Fruit fly (Drosophila melanogaster) whole organism, embryonic: ENCODE results near the gene asp.

Experiments used
- Asciz ChIP-seq: fragments of 200-800 bp; sonication (Bioruptor generic); optimal IDR thresholded peaks from 2 replicates; lab custom pipeline; 2017; ENCODE audit warnings: missing biosample characterization, mild to moderate bottlenecking, missing genetic modification characterization, missing genetic modification reagents
- BEAF-32 ChIP-seq: fragments of 200-800 bp; sonication (Bioruptor generic); optimal IDR thresholded peaks from 3 replicates; lab custom pipeline; 2017; ENCODE audit warnings: missing biosample characterization, missing genetic modification characterization, mild to moderate bottlenecking, moderate library complexity, missing genetic modification reagents
- Blimp-1 ChIP-seq: fragments of 200-800 bp; sonication (Bioruptor generic); optimal IDR thresholded peaks from 3 replicates; lab custom pipeline; 2018; ENCODE audit warnings: missing biosample characterization, missing genetic modification characterization, mild to moderate bottlenecking, moderate library complexity, missing genetic modification reagents
- CG12155 ChIP-seq: fragments of 200-800 bp; sonication (Bioruptor generic); optimal IDR thresholded peaks from 3 replicates; lab custom pipeline; 2016; ENCODE audit warnings: missing biosample characterization, missing genetic modification characterization
- CG12659 ChIP-seq: fragments of 200-800 bp; sonication (Bioruptor generic); optimal IDR thresholded peaks from 3 replicates; lab custom pipeline; 2017; ENCODE audit warnings: mild to moderate bottlenecking, missing biosample characterization, missing genetic modification reagents, missing genetic modification characterization
- CG13894 ChIP-seq: fragments of 200-800 bp; sonication (Bioruptor generic); optimal IDR thresholded peaks from 3 replicates; lab custom pipeline; 2018; ENCODE audit warnings: missing biosample characterization, mild to moderate bottlenecking, missing genetic modification characterization, moderate library complexity
- CG1603 ChIP-seq: fragments of 200-800 bp; sonication (Bioruptor generic); optimal IDR thresholded peaks from 2 replicates; lab custom pipeline; 2019; ENCODE audit warnings: missing biosample characterization, mild to moderate bottlenecking, missing genetic modification characterization, moderate library complexity
- CG2875 ChIP-seq: fragments of 200-800 bp; sonication (Bioruptor generic); optimal IDR thresholded peaks from 2 replicates; lab custom pipeline; 2017; ENCODE audit warnings: missing biosample characterization, mild to moderate bottlenecking, missing genetic modification characterization, missing genetic modification reagents
- CG30431 ChIP-seq: fragments of 200-800 bp; sonication (Bioruptor generic); optimal IDR thresholded peaks from 2 replicates; lab custom pipeline; 2017; ENCODE audit warnings: missing biosample characterization, missing genetic modification characterization
- CG4820 ChIP-seq: fragments of 200-800 bp; sonication (Bioruptor generic); optimal IDR thresholded peaks from 3 replicates; lab custom pipeline; 2016; ENCODE audit warnings: missing biosample characterization, missing genetic modification characterization
- CG5180 ChIP-seq: fragments of 200-800 bp; sonication (Bioruptor generic); optimal IDR thresholded peaks from 3 replicates; lab custom pipeline; 2017; ENCODE audit warnings: missing biosample characterization, missing genetic modification characterization, mild to moderate bottlenecking, moderate library complexity, missing genetic modification reagents
- CTCF ChIP-seq: fragments of 200-800 bp; sonication (Bioruptor generic); optimal IDR thresholded peaks from 2 replicates; lab custom pipeline; 2017; ENCODE audit warnings: missing biosample characterization, mild to moderate bottlenecking, missing genetic modification characterization, moderate library complexity
- Camta ChIP-seq: fragments of 200-800 bp; sonication (Bioruptor generic); optimal IDR thresholded peaks from 2 replicates; lab custom pipeline; 2016; ENCODE audit warnings: missing biosample characterization, missing genetic modification characterization
- CkIIα-i1 ChIP-seq: fragments of 200-800 bp; sonication (Bioruptor generic); IDR thresholded peaks from 2 replicates; pipeline ENCODE4 v1.3.6; 2022; ENCODE audit warnings: missing biosample characterization, missing genetic modification characterization
- D ChIP-seq, 2 experiments: fragments of 200-800 bp in 1 of 2; fragments of >200 bp in 1 of 2; sonication (Bioruptor generic) in 1 of 2; optimal IDR thresholded peaks; 2 replicates in 1 of 2; 3 replicates in 1 of 2; lab custom pipeline; 2017; ENCODE audit warnings: mild to moderate bottlenecking in 1 of 2, missing biosample characterization in 1 of 2, missing genetic modification characterization in 1 of 2, missing genetic modification reagents in 1 of 2
- Ets65A ChIP-seq: fragments of 200-800 bp; sonication (Bioruptor generic); peaks from one replicate; lab custom pipeline; 2016; ENCODE audit warnings: missing biosample characterization, missing genetic modification characterization
- HLH3B ChIP-seq: fragments of 200-800 bp; sonication (Bioruptor generic); IDR thresholded peaks from 2 replicates; pipeline ENCODE4 v1.3.6; 2022; ENCODE audit warnings: missing biosample characterization, missing genetic modification characterization
- Hr39 ChIP-seq: fragments of >200 bp; optimal IDR thresholded peaks from 2 replicates; lab custom pipeline; 2017
- Med ChIP-seq: fragments of 200-800 bp; sonication (Bioruptor generic); peaks from one replicate; lab custom pipeline; 2016; ENCODE audit warnings: missing biosample characterization, missing genetic modification characterization, mild to moderate bottlenecking, inconsistent platforms, moderate library complexity
- Nf-YB ChIP-seq: fragments of 200-800 bp; sonication (Bioruptor generic); optimal IDR thresholded peaks from 3 replicates; lab custom pipeline; 2019; ENCODE audit warnings: missing biosample characterization, mild to moderate bottlenecking, missing genetic modification characterization, moderate library complexity
- Nf-YC ChIP-seq: fragments of 200-800 bp; optimal IDR thresholded peaks from 3 replicates; lab custom pipeline; 2019; ENCODE audit warnings: missing biosample characterization, mild to moderate bottlenecking, missing genetic modification characterization, moderate library complexity
- Side ChIP-seq: fragments of 200-800 bp; sonication (Bioruptor generic); optimal IDR thresholded peaks from 2 replicates; lab custom pipeline; 2016; ENCODE audit warnings: missing biosample characterization, missing genetic modification characterization
- Sox102F ChIP-seq: fragments of 200-800 bp; sonication (Bioruptor generic); optimal IDR thresholded peaks from 2 replicates; lab custom pipeline; 2018; ENCODE audit warnings: missing biosample characterization, mild to moderate bottlenecking, missing genetic modification characterization, moderate library complexity
- Sry-δ ChIP-seq: fragments of 200-800 bp; sonication (Bioruptor generic); optimal IDR thresholded peaks from 2 replicates; lab custom pipeline; 2016; ENCODE audit warnings: missing biosample characterization, missing genetic modification characterization
- Trl ChIP-seq, 3 experiments: fragments of >200 bp in 2 of 3; fragments of 200-800 bp in 1 of 3; sonication (Bioruptor generic) in 1 of 3; optimal IDR thresholded peaks; 2 replicates in 1 of 3; 3 replicates in 2 of 3; lab custom pipeline; 2016 to 2017; ENCODE audit warnings: missing biosample characterization in 1 of 3, missing genetic modification characterization in 1 of 3
- abd-A ChIP-seq: fragments of 200-800 bp; sonication (Bioruptor generic); optimal IDR thresholded peaks from 3 replicates; lab custom pipeline; 2019; ENCODE audit warnings: missing biosample characterization, mild to moderate bottlenecking, missing genetic modification characterization, moderate library complexity
- cato ChIP-seq: fragments of 200-800 bp; sonication (Bioruptor generic); optimal IDR thresholded peaks from 2 replicates; lab custom pipeline; 2016; ENCODE audit warnings: missing biosample characterization, missing genetic modification characterization, borderline replicate concordance
- dmrt99B ChIP-seq: fragments of 200-800 bp; sonication (Bioruptor generic); optimal IDR thresholded peaks from 2 replicates; lab custom pipeline; 2018; ENCODE audit warnings: missing biosample characterization, mild to moderate bottlenecking, missing genetic modification characterization, moderate library complexity
- en ChIP-seq: fragments of 200-800 bp; sonication (Bioruptor generic); optimal IDR thresholded peaks from 2 replicates; lab custom pipeline; 2016; ENCODE audit warnings: missing biosample characterization, missing genetic modification characterization
- exex ChIP-seq: fragments of 200-800 bp; sonication (Bioruptor generic); optimal IDR thresholded peaks from 4 replicates; lab custom pipeline; 2018; ENCODE audit warnings: missing biosample characterization, mild to moderate bottlenecking, missing genetic modification characterization, moderate library complexity
- gsb-n ChIP-seq: fragments of 200-800 bp; sonication (Bioruptor generic); optimal IDR thresholded peaks from 3 replicates; lab custom pipeline; 2018; ENCODE audit warnings: missing biosample characterization, mild to moderate bottlenecking, missing genetic modification characterization
- kni ChIP-seq: fragments of 200-800 bp; sonication (Bioruptor generic); optimal IDR thresholded peaks from 3 replicates; lab custom pipeline; 2017; ENCODE audit warnings: mild to moderate bottlenecking, missing biosample characterization, missing genetic modification reagents, missing genetic modification characterization
- nmo ChIP-seq: fragments of 200-800 bp; sonication (Bioruptor generic); optimal IDR thresholded peaks from 2 replicates; lab custom pipeline; 2018; ENCODE audit warnings: missing biosample characterization, mild to moderate bottlenecking, missing genetic modification characterization, moderate library complexity
- oc ChIP-seq: fragments of 200-800 bp; sonication (Bioruptor generic); optimal IDR thresholded peaks from 2 replicates; lab custom pipeline; 2018; ENCODE audit warnings: missing biosample characterization, mild to moderate bottlenecking, missing genetic modification characterization, moderate library complexity
- sens ChIP-seq: fragments of 200-800 bp; sonication (Bioruptor generic); peaks from one replicate; lab custom pipeline; 2016; ENCODE audit warnings: missing biosample characterization, missing genetic modification characterization
- sqz ChIP-seq: fragments of 200-800 bp; sonication (Bioruptor generic); optimal IDR thresholded peaks from 3 replicates; lab custom pipeline; 2018; ENCODE audit warnings: missing biosample characterization, mild to moderate bottlenecking, missing genetic modification characterization
- tin ChIP-seq: fragments of 200-800 bp; sonication (Bioruptor generic); optimal IDR thresholded peaks from 3 replicates; lab custom pipeline; 2016; ENCODE audit warnings: missing biosample characterization, missing genetic modification characterization

Gene asp

DNA sequence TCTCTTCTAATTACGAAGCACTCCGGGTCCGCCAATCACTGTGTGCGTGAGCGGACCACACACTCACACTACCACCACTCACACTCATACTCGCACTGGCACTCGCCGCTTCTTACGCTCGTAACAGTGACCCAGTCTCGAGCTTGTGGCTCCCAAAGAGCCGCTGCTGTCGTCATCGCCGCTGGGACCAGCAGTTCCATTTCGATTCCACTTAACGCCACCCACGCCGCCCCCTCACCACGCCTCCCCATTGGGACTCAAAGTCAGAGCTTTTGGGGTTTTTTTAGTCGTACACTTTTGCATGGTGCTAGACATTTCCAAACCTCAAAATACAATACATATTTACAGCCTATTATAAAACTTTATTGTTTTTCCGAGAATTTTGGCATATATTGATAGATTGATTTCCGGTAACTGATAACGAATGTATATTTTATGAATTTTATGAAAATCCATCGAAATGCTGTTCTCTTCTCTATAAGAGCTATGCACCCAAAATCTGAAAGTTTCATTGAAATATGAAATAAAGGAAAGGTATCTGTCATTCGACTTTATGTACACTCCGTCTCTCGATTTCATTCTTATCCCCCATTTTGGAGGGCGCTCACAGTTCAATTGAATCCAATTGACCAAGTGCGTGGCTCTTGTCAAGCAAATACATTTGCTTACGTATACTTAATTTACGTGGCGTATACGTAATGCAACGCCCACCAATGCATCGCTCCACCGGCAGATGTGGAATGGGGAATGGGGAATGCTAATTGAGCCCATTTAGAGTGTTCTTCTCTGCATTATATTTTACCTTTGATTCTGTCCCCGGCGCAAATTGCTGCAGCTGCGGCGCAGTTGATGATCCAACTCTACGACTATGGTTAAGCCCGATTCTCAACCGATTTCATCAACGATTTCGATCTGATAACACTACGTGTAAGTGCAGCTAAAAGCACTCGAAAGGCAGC lies 17.9 kb downstream of the asp start, which contains the start of gene CG42331 (continued):
- peak; percentile 45 for TF ChIP-seq CG1603 (tag; lab: Kevin White, UChicago)
- TF ChIP-seq nmo (GFP tag; lab: Kevin White, UChicago), result peak; percentile 63
- peak; percentile 56 for TF ChIP-seq CG12155
- TF ChIP-seq Hr39 (lab: Kevin White, UChicago), result no peak
- TF ChIP-seq cato (GFP tag; lab: Kevin White, UChicago), result peak; percentile 26
- peak; percentile 57 for TF ChIP-seq en (GFP tag; lab: Kevin White, UChicago)
- peak; percentile 54 for TF ChIP-seq CG4820 (GFP tag; lab: Kevin White, UChicago)
- peak; percentile 42; the same call in 1 of the 2 replicates for TF ChIP-seq HLH3B
- TF ChIP-seq CG5180, result peak; percentile 45
- peak; percentile 85 for TF ChIP-seq Med (GFP tag; lab: Kevin White, UChicago)
- TF ChIP-seq tin, result peak; percentile 2
- no peak for TF ChIP-seq D (optimal IDR thresholded peaks at IDR 0.05; lab: Kevin White, UChicago)
- TF ChIP-seq D (GFP tag; optimal IDR thresholded peaks at IDR 0.05; lab: Kevin White, UChicago), result peak; percentile 35
- peak; percentile 76 for TF ChIP-seq Sox102F (GFP tag; lab: Kevin White, UChicago)
- TF ChIP-seq CG30431 (GFP tag; lab: Kevin White, UChicago), result peak; percentile 26
- TF ChIP-seq CG12659, result peak; percentile 63
- TF ChIP-seq Side (GFP tag; lab: Kevin White, UChicago), result peak; percentile 10
- peak; percentile 39 for TF ChIP-seq Camta (GFP tag; lab: Kevin White, UChicago)
- peak; percentile 65 for TF ChIP-seq exex (tag; lab: Kevin White, UChicago)
- peak; percentile 35 to 60 for TF ChIP-seq Trl (optimal IDR thresholded peaks at IDR 0.05; lab: Kevin White, UChicago)
- TF ChIP-seq Trl (GFP tag; optimal IDR thresholded peaks at IDR 0.05; lab: Kevin White, UChicago), result peak; percentile 27
- peak; percentile 65 for TF ChIP-seq Nf-YC (tag; lab: Kevin White, UChicago)
- peak; percentile 42 for TF ChIP-seq CG2875

DNA sequence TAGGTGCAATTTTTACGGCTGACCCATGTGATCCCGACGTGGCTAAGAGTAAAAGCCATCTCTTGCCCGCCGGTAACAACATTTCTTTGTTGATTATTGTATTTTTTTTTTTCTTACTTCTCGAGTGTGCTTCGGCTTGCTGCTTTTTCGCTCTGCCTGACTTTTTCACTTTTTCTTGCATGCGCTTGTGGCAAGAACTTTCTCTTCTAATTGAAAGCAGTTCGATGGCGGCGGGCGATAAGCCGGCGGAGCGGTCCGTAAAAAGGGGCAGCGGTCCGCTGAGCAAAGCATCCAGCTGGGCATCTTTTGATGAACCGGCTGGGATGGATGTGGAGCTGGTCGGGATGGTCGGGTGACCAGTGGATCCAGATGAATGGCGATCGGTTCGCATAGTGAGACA lies 19.4 kb downstream of the asp start:
- TF ChIP-seq CTCF, result no peak
- TF ChIP-seq Ets65A, result peak; percentile 62
- peak; percentile 84 for TF ChIP-seq Blimp-1
- peak; percentile 39 for TF ChIP-seq kni (GFP tag; lab: Kevin White, UChicago)

DNA sequence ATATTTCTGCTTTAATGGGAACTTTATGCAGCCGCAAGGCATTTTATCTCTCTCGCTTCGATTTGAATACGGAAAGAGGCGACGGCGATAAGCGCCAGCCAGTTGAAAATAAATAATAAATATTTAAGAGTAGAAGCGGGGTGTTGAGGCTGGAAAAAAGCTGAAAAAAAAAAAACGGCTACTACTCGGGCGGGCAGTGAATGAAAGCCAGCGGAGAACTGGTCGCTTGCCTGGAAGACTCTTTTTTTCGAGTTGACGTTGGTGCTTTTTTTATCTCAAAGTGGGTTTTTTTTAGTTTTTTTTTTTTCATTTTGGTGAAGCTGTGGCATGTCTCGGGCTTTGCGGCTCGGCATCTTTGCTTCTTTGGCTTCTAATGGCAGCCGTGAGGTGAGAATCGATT lies 19.8 kb downstream of the asp start:
- TF ChIP-seq sqz (GFP tag; lab: Kevin White, UChicago) (peak; percentile 58), abd-A (tag; lab: Kevin White, UChicago) (peak; percentile 2), CkIIα-i1 (GFP tag; lab: Robert Waterston, UW) (no peak)

DNA sequence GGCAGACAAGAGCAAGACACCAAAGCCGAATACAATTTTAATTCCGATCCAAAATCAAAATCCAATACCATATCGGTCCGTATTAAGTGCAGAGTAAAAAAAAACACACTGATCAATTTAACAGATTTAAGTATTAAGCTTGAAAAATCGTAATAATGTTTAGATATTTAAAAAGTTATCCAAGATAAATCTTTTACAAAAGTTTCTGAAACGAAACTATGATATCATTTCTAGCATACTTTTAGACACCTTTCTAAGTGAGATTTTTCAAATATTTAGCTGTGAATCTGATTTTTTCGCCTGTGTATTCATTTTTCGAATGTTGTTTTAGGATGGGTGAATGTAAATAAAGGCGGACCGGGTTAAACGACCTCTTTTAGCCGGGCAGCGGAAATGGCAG lies 23.5 kb downstream of the asp start:
- TF ChIP-seq Nf-YB (GFP tag; lab: Kevin White, UChicago), result no peak
- TF ChIP-seq dmrt99B, result peak; percentile 12
- peak; percentile 51 for TF ChIP-seq oc (tag; lab: Kevin White, UChicago)
- no peak for TF ChIP-seq BEAF-32 (GFP tag; lab: Kevin White, UChicago)
- TF ChIP-seq Sry-δ (GFP tag; lab: Kevin White, UChicago), result no peak
- TF ChIP-seq Sox102F (GFP tag; lab: Kevin White, UChicago), result peak; percentile 50
- no peak for TF ChIP-seq CG13894 (tag; lab: Kevin White, UChicago)
- TF ChIP-seq Asciz (GFP tag; lab: Kevin White, UChicago), result peak; percentile 9
- no peak for TF ChIP-seq gsb-n
- TF ChIP-seq sens, result peak; percentile 33
